Fruit fly (Drosophila melanogaster) whole organism, pupa: ENCODE measurements around the gene CG34133.

Source experiments
- CG10348 ChIP-seq: fragments of 200-800 bp; sonication (Bioruptor generic); IDR thresholded peaks from 2 replicates; pipeline ENCODE4 v1.3.6; 2022; ENCODE audit warnings: missing biosample characterization, missing genetic modification characterization
- CG12605 ChIP-seq: fragments of 200-800 bp; sonication (Bioruptor generic); IDR thresholded peaks from 2 replicates; pipeline ENCODE4 v1.3.6; 2022; ENCODE audit warnings: missing biosample characterization, missing genetic modification characterization
- CG13204 ChIP-seq: fragments of 200-800 bp; sonication (Bioruptor generic); optimal IDR thresholded peaks from 2 replicates; lab custom pipeline; 2018; ENCODE audit warnings: missing biosample characterization, mild to moderate bottlenecking, missing genetic modification characterization, moderate library complexity
- CG14655 ChIP-seq: fragments of 200-800 bp; sonication (Bioruptor generic); optimal IDR thresholded peaks from 3 replicates; lab custom pipeline; 2017; ENCODE audit warnings: mild to moderate bottlenecking, missing biosample characterization, missing genetic modification reagents, missing genetic modification characterization
- CG15710 ChIP-seq: fragments of 200-800 bp; sonication (Bioruptor generic); optimal IDR thresholded peaks from 2 replicates; lab custom pipeline; 2018; ENCODE audit warnings: missing biosample characterization, mild to moderate bottlenecking, missing genetic modification characterization, moderate library complexity
- CG17806 ChIP-seq: fragments of 200-800 bp; sonication (Bioruptor generic); optimal IDR thresholded peaks from 2 replicates; lab custom pipeline; 2018; ENCODE audit warnings: missing biosample characterization, mild to moderate bottlenecking, missing genetic modification characterization, moderate library complexity
- CG32121 ChIP-seq: fragments of 200-800 bp; sonication (Bioruptor generic); IDR thresholded peaks from 2 replicates; pipeline ENCODE4 v1.3.6; 2022; ENCODE audit warnings: missing biosample characterization, missing genetic modification characterization
- CG34367 ChIP-seq: fragments of 200-800 bp; sonication (Bioruptor generic); optimal IDR thresholded peaks from 2 replicates; lab custom pipeline; 2018; ENCODE audit warnings: missing biosample characterization, mild to moderate bottlenecking, missing genetic modification characterization
- CG4496 ChIP-seq: fragments of 200-800 bp; sonication (Bioruptor generic); IDR thresholded peaks from 3 replicates; pipeline ENCODE4 v1.3.6; 2022; ENCODE audit warnings: missing biosample characterization, missing genetic modification characterization
- CG8159 ChIP-seq: fragments of 200-800 bp; sonication (Bioruptor generic); optimal IDR thresholded peaks from 3 replicates; lab custom pipeline; 2018; ENCODE audit warnings: missing biosample characterization, mild to moderate bottlenecking, missing genetic modification characterization, moderate library complexity
- CG8301 ChIP-seq: fragments of 200-800 bp; sonication (Bioruptor generic); optimal IDR thresholded peaks from 2 replicates; lab custom pipeline; 2018; ENCODE audit warnings: missing biosample characterization, mild to moderate bottlenecking, missing genetic modification characterization
- CG9948 ChIP-seq: fragments of 200-800 bp; sonication (Bioruptor generic); optimal IDR thresholded peaks from 2 replicates; lab custom pipeline; 2018; ENCODE audit warnings: missing biosample characterization, mild to moderate bottlenecking, missing genetic modification characterization, moderate library complexity
- D1 ChIP-seq: fragments of 200-800 bp; sonication (Bioruptor generic); optimal IDR thresholded peaks from 2 replicates; lab custom pipeline; 2018; ENCODE audit warnings: missing biosample characterization, mild to moderate bottlenecking, missing genetic modification characterization, moderate library complexity
- EcR ChIP-seq: fragments of 200-800 bp; sonication (Bioruptor generic); optimal IDR thresholded peaks from 3 replicates; lab custom pipeline; 2019; ENCODE audit warnings: missing biosample characterization, missing genetic modification characterization, mild to moderate bottlenecking, moderate library complexity, missing genetic modification reagents
- Ets98B ChIP-seq: fragments of 200-800 bp; sonication (Bioruptor generic); IDR thresholded peaks from 2 replicates; pipeline ENCODE4 v1.3.6; 2022; ENCODE audit warnings: missing biosample characterization, missing genetic modification characterization
- Pif1A ChIP-seq: fragments of 200-800 bp; sonication (Bioruptor generic); optimal IDR thresholded peaks from 3 replicates; lab custom pipeline; 2016; ENCODE audit warnings: missing biosample characterization, missing genetic modification characterization
- Pif1B ChIP-seq: fragments of 200-800 bp; sonication (Bioruptor generic); optimal IDR thresholded peaks from 3 replicates; lab custom pipeline; 2016; ENCODE audit warnings: missing biosample characterization, missing genetic modification characterization
- Snoo ChIP-seq: fragments of 200-800 bp; sonication (Bioruptor generic); optimal IDR thresholded peaks from 3 replicates; lab custom pipeline; 2017; ENCODE audit warnings: missing biosample characterization, mild to moderate bottlenecking, missing genetic modification characterization, inconsistent platforms
- fd96Ca ChIP-seq: fragments of 200-800 bp; sonication (Bioruptor generic); IDR thresholded peaks from 3 replicates; pipeline ENCODE4 v1.3.6; 2022; ENCODE audit warnings: missing biosample characterization, missing genetic modification characterization
- gl ChIP-seq: fragments of 200-800 bp; sonication (Bioruptor generic); optimal IDR thresholded peaks from 2 replicates; lab custom pipeline; 2018; ENCODE audit warnings: missing biosample characterization, mild to moderate bottlenecking, missing genetic modification characterization
- rn ChIP-seq: fragments of 200-800 bp; sonication (Bioruptor generic); IDR thresholded peaks from 2 replicates; pipeline ENCODE4 v1.3.6; 2022; ENCODE audit warnings: missing biosample characterization, missing genetic modification characterization

Gene CG34133

DNA sequence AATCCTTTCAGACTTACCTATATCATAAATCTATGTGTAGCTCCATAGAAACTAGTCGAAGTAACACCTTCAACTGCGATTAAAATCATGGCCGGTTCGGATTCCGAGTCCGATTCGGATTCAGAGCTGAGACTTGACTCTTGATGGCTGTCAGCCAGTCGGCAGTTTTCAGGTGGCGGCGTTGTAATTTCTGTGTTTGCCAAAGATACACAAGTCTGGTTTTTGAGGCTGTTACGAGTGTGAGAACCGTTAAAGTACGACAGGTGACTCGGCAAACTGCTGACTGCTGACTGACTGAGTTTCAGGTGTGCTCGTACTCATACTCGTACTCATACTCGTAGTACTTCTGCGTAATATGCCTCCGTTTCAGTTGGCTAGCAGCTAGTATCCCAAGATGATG is 22.0 kb downstream of the CG34133 start:
- TF ChIP-seq CG13204 (GFP tag; lab: Kevin White, UChicago): no peak
- no peak for TF ChIP-seq fd96Ca (GFP tag; lab: Robert Waterston, UW)
- no peak for TF ChIP-seq CG32121 (GFP tag; lab: Robert Waterston, UW)
- TF ChIP-seq CG34367 (tag; lab: Kevin White, UChicago): no peak
- TF ChIP-seq CG10348: no peak
- TF ChIP-seq CG14655: no peak
- TF ChIP-seq Snoo: no peak

DNA sequence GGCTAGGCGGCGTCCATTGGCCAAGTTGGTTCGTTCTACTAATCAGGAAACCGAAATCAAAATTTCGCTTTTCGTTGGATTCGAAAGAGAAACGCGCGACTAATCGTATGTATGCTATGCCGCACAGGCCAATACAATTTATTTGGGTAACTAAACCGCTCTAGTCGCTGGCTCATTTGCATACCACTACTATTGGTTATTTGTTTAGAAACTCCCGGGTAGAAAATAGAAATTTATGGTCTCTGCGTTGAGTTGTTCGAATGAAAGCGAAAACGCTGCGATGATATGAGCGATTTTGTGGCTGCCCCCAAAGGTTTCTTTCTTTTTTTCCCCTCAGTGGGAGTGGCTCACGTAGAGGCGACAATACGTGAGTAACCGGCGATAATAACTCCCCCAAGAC is 23.9 kb downstream of the CG34133 start:
- TF ChIP-seq CG14655 (no peak), CG8159 (no peak), CG8301 (tag; lab: Kevin White, UChicago) (no peak), Pif1B (GFP tag; lab: Kevin White, UChicago) (no peak), Snoo (no peak), fd96Ca (GFP tag; lab: Robert Waterston, UW) (no peak)

- TF ChIP-seq CG17806 (tag; lab: Kevin White, UChicago) (no peak), gl (tag; lab: Kevin White, UChicago) (no peak), CG14655 (peak; percentile 51), CG4496 (peak; percentile 50; the same call in 2 of the 3 replicates), fd96Ca (GFP tag; lab: Robert Waterston, UW) (peak; percentile 85), Pif1B (GFP tag; lab: Kevin White, UChicago) (no peak), CG8159 (no peak), CG34367 (tag; lab: Kevin White, UChicago) (no peak), CG32121 (GFP tag; lab: Robert Waterston, UW) (peak; percentile 80), CG15710 (tag; lab: Kevin White, UChicago) (no peak), Pif1A (GFP tag; lab: Kevin White, UChicago) (peak; percentile 33), CG8301 (tag; lab: Kevin White, UChicago) (peak; percentile 58), EcR (no peak), CG10348 (0 out of 2 replicates have a peak, but pooled peaks have one; percentile 26), CG12605 (GFP tag; lab: Robert Waterston, UW) (peak; percentile 42; the same call in 1 of the 2 replicates), rn (peak; percentile 36; the same call in 1 of the 2 replicates), Ets98B (peak; percentile 66)
These were observed 25.2 kb downstream of the CG34133 start for dm6 chr3R:29894393-29894792.

DNA sequence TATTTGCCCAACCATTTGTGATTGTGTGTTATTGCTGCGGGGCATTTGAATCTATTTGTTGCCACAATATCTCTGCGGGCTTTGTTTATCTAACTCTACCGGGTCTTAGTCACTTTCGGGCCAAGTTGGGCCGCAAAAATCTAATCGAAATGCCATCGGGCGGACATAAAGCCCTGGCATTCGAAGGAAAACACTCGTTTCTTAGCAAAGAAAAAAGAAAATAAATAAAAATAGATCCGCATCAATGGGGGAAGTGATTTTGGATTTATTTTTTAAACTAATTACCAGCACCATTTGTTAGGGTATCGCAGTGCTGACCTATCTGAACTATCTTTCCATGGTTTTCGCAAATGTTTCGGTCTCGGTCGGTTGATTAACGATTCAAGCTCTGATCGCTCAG is 29.4 kb downstream of the CG34133 start:
- TF ChIP-seq CG32121 (GFP tag; lab: Robert Waterston, UW) (no peak), CG13204 (GFP tag; lab: Kevin White, UChicago) (no peak), CG4496 (0 out of 3 replicates have a peak, but pooled peaks have one; percentile 22), CG8159 (no peak), Ets98B (0 out of 2 replicates have a peak, but pooled peaks have one; percentile 41), Pif1A (GFP tag; lab: Kevin White, UChicago) (no peak), Snoo (no peak), CG34367 (tag; lab: Kevin White, UChicago) (no peak), D1 (tag; lab: Kevin White, UChicago) (no peak), CG10348 (0 out of 2 replicates have a peak, but pooled peaks have one; percentile 32), CG15710 (tag; lab: Kevin White, UChicago) (no peak), CG8301 (tag; lab: Kevin White, UChicago) (peak; percentile 5), Pif1B (GFP tag; lab: Kevin White, UChicago) (no peak), CG12605 (GFP tag; lab: Robert Waterston, UW) (no peak), gl (tag; lab: Kevin White, UChicago) (no peak), rn (no peak), EcR (no peak), CG17806 (tag; lab: Kevin White, UChicago) (no peak), CG14655 (peak; percentile 1), fd96Ca (GFP tag; lab: Robert Waterston, UW) (peak; percentile 60; the same call in 1 of the 3 replicates), CG9948 (tag; lab: Kevin White, UChicago) (no peak)

dm6 chr3R:29899635-29900034 is 30.5 kb downstream of the CG34133 start:
- TF ChIP-seq fd96Ca (GFP tag; lab: Robert Waterston, UW) (no peak), CG13204 (GFP tag; lab: Kevin White, UChicago) (no peak), CG12605 (GFP tag; lab: Robert Waterston, UW) (no peak), Pif1A (GFP tag; lab: Kevin White, UChicago) (no peak), CG8159 (no peak), CG14655 (no peak), Ets98B (no peak), CG10348 (no peak), Pif1B (GFP tag; lab: Kevin White, UChicago) (no peak), D1 (tag; lab: Kevin White, UChicago) (no peak), Snoo (no peak), rn (no peak), CG17806 (tag; lab: Kevin White, UChicago) (no peak)

DNA sequence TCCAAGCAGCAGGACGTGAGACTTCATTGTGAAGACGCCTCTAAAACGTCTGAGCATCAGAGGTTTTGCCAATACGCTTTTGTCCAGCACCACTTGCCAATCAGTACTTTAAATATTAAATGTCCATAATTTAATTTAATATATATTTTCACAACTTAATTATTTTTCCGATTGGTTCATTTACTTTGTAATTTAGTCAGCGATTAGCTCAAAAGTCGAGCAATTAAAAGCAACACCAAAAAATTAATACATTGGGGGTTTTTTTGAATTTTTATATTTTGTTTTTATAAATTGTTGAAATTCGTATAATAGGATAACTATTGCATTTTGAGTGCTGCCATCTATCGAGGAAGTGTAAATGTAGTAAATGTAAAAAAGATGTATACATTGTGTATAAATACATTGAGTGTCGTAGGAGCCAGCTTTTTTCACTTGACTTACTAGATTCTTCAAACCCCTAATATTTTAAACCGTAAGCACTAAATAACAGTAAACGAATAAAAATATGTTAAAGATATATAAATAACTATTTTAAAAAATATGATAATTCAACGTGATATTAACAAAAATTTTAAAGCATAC is 34.7 kb downstream of the CG34133 start, which contains the start of gene CG15517:
Gene CG15517, minus strand, starts transcription at position 51 of the 582 bp plus-strand sequence.
- TF ChIP-seq gl (tag; lab: Kevin White, UChicago): no peak
- TF ChIP-seq D1 (tag; lab: Kevin White, UChicago): peak; percentile 80
